Worm (Caenorhabditis elegans) whole organism, young adult: ENCODE measurements around the gene col-74.

Experiments
- F55B11.4 ChIP-seq: sonication (generic microtip); optimal IDR thresholded peaks from 2 replicates; lab custom pipeline; 2016; ENCODE audit warnings: missing compliant biosample characterization, missing genetic modification characterization, borderline replicate concordance; ENCODE audit not compliant: insufficient read depth
- Y95B8A.8 ChIP-seq: fragments of 200-800 bp; sonication (Bioruptor generic); IDR thresholded peaks from 2 replicates; pipeline ENCODE4 v1.3.6; 2022; ENCODE audit warnings: missing genetic modification reagents, missing genetic modification characterization, missing compliant biosample characterization
- ama-1 ChIP-seq, 3 experiments: fragments of 150-350 bp in 1 of 3; sonication (generic microtip) in 2 of 3; optimal IDR thresholded peaks; 2 replicates each; lab custom pipeline; 2014 to 2018; ENCODE audit warnings: missing biosample characterization in 2 of 3, missing genetic modification characterization in 2 of 3, missing genetic modification reagents in 2 of 3
- attf-5 ChIP-seq: fragments of 200-800 bp; sonication (Bioruptor generic); optimal IDR thresholded peaks from 2 replicates; lab custom pipeline; 2018; ENCODE audit warnings: mild to moderate bottlenecking, missing genetic modification characterization, missing compliant biosample characterization
- ceh-40 ChIP-seq: fragments of 200-800 bp; sonication (Bioruptor generic); IDR thresholded peaks from 2 replicates; pipeline ENCODE4 v1.3.6; 2022; ENCODE audit warnings: missing genetic modification characterization, missing compliant biosample characterization
- dpl-1 ChIP-seq: fragments of 150-350 bp; optimal IDR thresholded peaks from 2 replicates; lab custom pipeline; 2014; ENCODE audit warnings: missing biosample characterization, missing genetic modification reagents, missing genetic modification characterization
- pha-4 ChIP-seq: fragments of 150-350 bp; sonication (generic microtip); optimal IDR thresholded peaks from 2 replicates; lab custom pipeline; 2014; ENCODE audit warnings: missing biosample characterization, missing genetic modification reagents, missing genetic modification characterization
- sptf-2 ChIP-seq: fragments of 200-800 bp; sonication (Bioruptor generic); optimal IDR thresholded peaks from 2 replicates; lab custom pipeline; 2018; ENCODE audit warnings: mild to moderate bottlenecking, missing genetic modification characterization, missing compliant biosample characterization

- TF ChIP-seq Y95B8A.8 (GFP tag; lab: Robert Waterston, UW) (no peak), sptf-2 (GFP tag; lab: Kevin White, UChicago) (no peak), dpl-1 (GFP tag; lab: Kevin White, UChicago) (no peak), ceh-40 (GFP tag; lab: Robert Waterston, UW) (no peak), attf-5 (GFP tag; lab: Kevin White, UChicago) (no peak), ama-1 (optimal IDR thresholded peaks at IDR 0.05; lab: Kevin White, UChicago) (no peak), ama-1 (GFP tag; optimal IDR thresholded peaks at IDR 0.05; lab: Kevin White, UChicago) (no peak), pha-4 (tag; lab: Kevin White, UChicago) (no peak), F55B11.4 (tag; lab: Kevin White, UChicago) (no peak)
Observed at ce11 chrII:5806563-5806962, 23.6 kb upstream of the col-74 start.
